Fruit fly (Drosophila melanogaster): Measurements from ENCODE around the gene CG4950.

DNA sequence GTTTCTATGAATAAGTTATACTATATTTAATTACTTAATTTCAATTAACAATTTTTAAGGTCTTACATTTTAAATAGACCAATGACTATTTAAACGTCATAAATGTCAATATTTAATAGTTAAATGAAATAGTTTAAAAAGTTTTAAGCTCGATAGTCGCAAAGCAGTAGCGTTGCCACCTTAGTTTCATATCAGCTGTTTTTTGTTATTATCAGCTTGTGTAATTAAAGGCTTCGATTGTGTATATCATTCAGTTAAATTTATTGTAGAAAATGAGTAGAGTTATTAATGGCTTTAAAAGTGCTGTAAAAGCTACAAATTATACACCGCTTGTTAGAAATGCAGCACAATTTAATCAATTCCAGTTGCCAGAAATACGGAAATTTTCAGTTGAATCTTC is 35.0 kb downstream of the CG4950 start, which contains the start of gene Hsc20:
- TF ChIP-seq CTCF (optimal IDR thresholded peaks at IDR 0.05), result no peak
- TF ChIP-seq CG8478 (optimal IDR thresholded peaks at IDR 0.05), result no peak
